Worm (Caenorhabditis elegans): ENCODE data around the gene srm-6.

ce11 chrV:14351629-14352028 is 14.9 kb downstream of the srm-6 start, which contains the start of gene vha-13:
- TF ChIP-seq ama-1 (optimal IDR thresholded peaks at IDR 0.05) (no peak), tra-4 (tag; optimal IDR thresholded peaks at IDR 0.05) (no peak), F13C5.2 (tag; optimal IDR thresholded peaks at IDR 0.05) (no peak), tbx-37 (GFP tag; conservative IDR thresholded peaks at IDR 0.05) (no peak), pes-1 (GFP tag; IDR thresholded peaks at IDR 0.05) (no peak), ceh-36 (tag; optimal IDR thresholded peaks at IDR 0.05) (no peak), ets-7 (tag; optimal IDR thresholded peaks at IDR 0.05) (no peak), scrt-1 (GFP tag; IDR thresholded peaks at IDR 0.05) (no peak), aly-1 (tag; optimal IDR thresholded peaks at IDR 0.05) (no peak), hnd-1 (tag; optimal IDR thresholded peaks at IDR 0.05) (no peak)
